Fruit fly (Drosophila melanogaster) whole organism, prepupa: ENCODE results near the gene CG11686.
A peak's percentile ranks its signal among the peaks of the same experiment; 100 is the strongest.

Source experiments
- Blimp-1 ChIP-seq: fragments of 200-800 bp; sonication (Bioruptor generic); optimal IDR thresholded peaks from 3 replicates; lab custom pipeline; 2017; ENCODE audit warnings: missing biosample characterization, missing genetic modification characterization, mild to moderate bottlenecking, moderate library complexity, missing genetic modification reagents
- CG10631 ChIP-seq: fragments of 200-800 bp; sonication (Bioruptor generic); optimal IDR thresholded peaks from 2 replicates; lab custom pipeline; 2016; ENCODE audit warnings: missing biosample characterization, missing genetic modification characterization
- CG10669 ChIP-seq: fragments of 200-800 bp; sonication (Bioruptor generic); optimal IDR thresholded peaks from 3 replicates; lab custom pipeline; 2018; ENCODE audit warnings: missing biosample characterization, mild to moderate bottlenecking, missing genetic modification characterization, moderate library complexity
- CG11902 ChIP-seq: fragments of 200-800 bp; sonication (Bioruptor generic); optimal IDR thresholded peaks from 3 replicates; lab custom pipeline; 2016; ENCODE audit warnings: missing biosample characterization, missing genetic modification characterization
- CG15336 ChIP-seq: fragments of 200-800 bp; sonication (Bioruptor generic); IDR thresholded peaks from 2 replicates; pipeline ENCODE4 v1.3.6; 2022; ENCODE audit warnings: missing biosample characterization, missing genetic modification characterization
- CG1621 ChIP-seq: fragments of 200-800 bp; sonication (Bioruptor generic); optimal IDR thresholded peaks from 3 replicates; lab custom pipeline; 2018; ENCODE audit warnings: missing biosample characterization, mild to moderate bottlenecking, missing genetic modification characterization
- CG32006 ChIP-seq: fragments of 200-800 bp; sonication (Bioruptor generic); optimal IDR thresholded peaks from 3 replicates; lab custom pipeline; 2017; ENCODE audit warnings: missing biosample characterization, mild to moderate bottlenecking, missing genetic modification characterization
- CG34406 ChIP-seq: fragments of 200-800 bp; sonication (Bioruptor generic); optimal IDR thresholded peaks from 3 replicates; lab custom pipeline; 2016; ENCODE audit warnings: missing biosample characterization, missing genetic modification characterization
- CG3919 ChIP-seq: fragments of 200-800 bp; sonication (Bioruptor generic); optimal IDR thresholded peaks from 3 replicates; lab custom pipeline; 2016; ENCODE audit warnings: missing biosample characterization, missing genetic modification characterization
- CG6163 ChIP-seq: fragments of 200-800 bp; sonication (Bioruptor generic); IDR thresholded peaks from 3 replicates; pipeline ENCODE4 v1.3.6; 2022; ENCODE audit warnings: missing biosample characterization, missing genetic modification characterization
- CG6854 ChIP-seq: fragments of 200-800 bp; sonication (Bioruptor generic); optimal IDR thresholded peaks from 2 replicates; lab custom pipeline; 2017; ENCODE audit warnings: missing biosample characterization, mild to moderate bottlenecking, missing genetic modification characterization
- CG7368 ChIP-seq: fragments of 200-800 bp; sonication (Bioruptor generic); optimal IDR thresholded peaks from 3 replicates; lab custom pipeline; 2016; ENCODE audit warnings: missing biosample characterization, missing genetic modification characterization
- CG8319 ChIP-seq: fragments of 200-800 bp; sonication (Bioruptor generic); optimal IDR thresholded peaks from 3 replicates; lab custom pipeline; 2016; ENCODE audit warnings: missing biosample characterization, missing genetic modification characterization
- CG9139 ChIP-seq: fragments of 200-800 bp; sonication (Bioruptor generic); optimal IDR thresholded peaks from 3 replicates; lab custom pipeline; 2017; ENCODE audit warnings: missing biosample characterization, mild to moderate bottlenecking, missing genetic modification characterization
- Eip75B ChIP-seq: fragments of 200-800 bp; sonication (Bioruptor generic); optimal IDR thresholded peaks from 3 replicates; lab custom pipeline; 2016; ENCODE audit warnings: missing biosample characterization, missing genetic modification characterization
- Eip78C ChIP-seq: fragments of 200-800 bp; sonication (Bioruptor generic); peaks from one replicate; lab custom pipeline; 2016; ENCODE audit warnings: missing biosample characterization, missing genetic modification characterization
- Eip93F ChIP-seq: fragments of 200-800 bp; sonication (Bioruptor generic); optimal IDR thresholded peaks from 2 replicates; lab custom pipeline; 2016; ENCODE audit warnings: missing biosample characterization, mild to moderate bottlenecking, missing genetic modification characterization
- Ets21C ChIP-seq: fragments of 200-800 bp; sonication (Bioruptor generic); optimal IDR thresholded peaks from 3 replicates; lab custom pipeline; 2016; ENCODE audit warnings: missing biosample characterization, missing genetic modification characterization
- Ets96B ChIP-seq: fragments of 200-800 bp; optimal IDR thresholded peaks from 2 replicates; lab custom pipeline; 2019; ENCODE audit warnings: missing biosample characterization, mild to moderate bottlenecking, missing genetic modification characterization, moderate library complexity
- Gug ChIP-seq: fragments of 200-800 bp; sonication (Bioruptor generic); IDR thresholded peaks from 2 replicates; pipeline ENCODE4 v1.3.6; 2022; ENCODE audit warnings: missing biosample characterization, missing genetic modification characterization
- Hr39 ChIP-seq: fragments of 200-800 bp; sonication (Bioruptor generic); optimal IDR thresholded peaks from 2 replicates; lab custom pipeline; 2016; ENCODE audit warnings: missing biosample characterization, missing genetic modification characterization
- Hr4 ChIP-seq: fragments of 200-800 bp; sonication (Bioruptor generic); optimal IDR thresholded peaks from 3 replicates; lab custom pipeline; 2016; ENCODE audit warnings: missing biosample characterization, missing genetic modification characterization
- Lpt ChIP-seq: fragments of 200-800 bp; sonication (Bioruptor generic); optimal IDR thresholded peaks from 3 replicates; lab custom pipeline; 2016; ENCODE audit warnings: missing biosample characterization, missing genetic modification characterization
- Met ChIP-seq: fragments of 200-800 bp; sonication (Bioruptor generic); optimal IDR thresholded peaks from 3 replicates; lab custom pipeline; 2016; ENCODE audit warnings: missing biosample characterization, missing genetic modification characterization
- Smox ChIP-seq: fragments of 200-800 bp; sonication (Bioruptor generic); optimal IDR thresholded peaks from 3 replicates; lab custom pipeline; 2016; ENCODE audit warnings: missing biosample characterization, missing genetic modification characterization
- Sox102F ChIP-seq: fragments of 200-800 bp; sonication (Bioruptor generic); optimal IDR thresholded peaks from 2 replicates; lab custom pipeline; 2016; ENCODE audit warnings: missing biosample characterization, mild to moderate bottlenecking, missing genetic modification characterization
- Sox14 ChIP-seq: fragments of 200-800 bp; sonication (Bioruptor generic); optimal IDR thresholded peaks from 3 replicates; lab custom pipeline; 2016; ENCODE audit warnings: missing biosample characterization, missing genetic modification characterization
- Sox15 ChIP-seq: fragments of 200-800 bp; sonication (Bioruptor generic); optimal IDR thresholded peaks from 3 replicates; lab custom pipeline; 2016; ENCODE audit warnings: missing biosample characterization, missing genetic modification characterization
- acj6 ChIP-seq: fragments of 200-800 bp; sonication (Bioruptor generic); optimal IDR thresholded peaks from 3 replicates; lab custom pipeline; 2016; ENCODE audit warnings: missing biosample characterization, missing genetic modification characterization
- cyc ChIP-seq: fragments of 200-800 bp; sonication (Bioruptor generic); optimal IDR thresholded peaks from 3 replicates; lab custom pipeline; 2016; ENCODE audit warnings: missing biosample characterization, missing genetic modification characterization
- eg ChIP-seq: fragments of 200-800 bp; sonication (Bioruptor generic); IDR thresholded peaks from 3 replicates; pipeline ENCODE4 v1.3.6; 2022; ENCODE audit warnings: missing biosample characterization, missing genetic modification characterization
- esn ChIP-seq: fragments of 200-800 bp; sonication (Bioruptor generic); optimal IDR thresholded peaks from 2 replicates; lab custom pipeline; 2016; ENCODE audit warnings: missing biosample characterization, mild to moderate bottlenecking, missing genetic modification characterization, moderate library complexity
- fd59A ChIP-seq: fragments of 200-800 bp; sonication (Bioruptor generic); optimal IDR thresholded peaks from 2 replicates; lab custom pipeline; 2017; ENCODE audit warnings: missing biosample characterization, mild to moderate bottlenecking, missing genetic modification characterization, missing genetic modification reagents
- fkh ChIP-seq: fragments of 200-800 bp; sonication (Bioruptor generic); optimal IDR thresholded peaks from 3 replicates; lab custom pipeline; 2017; ENCODE audit warnings: missing biosample characterization, mild to moderate bottlenecking, missing genetic modification characterization, moderate library complexity
- lz ChIP-seq: fragments of 200-800 bp; sonication (Bioruptor generic); optimal IDR thresholded peaks from 3 replicates; lab custom pipeline; 2016; ENCODE audit warnings: missing biosample characterization, missing genetic modification characterization
- net ChIP-seq: fragments of 200-800 bp; sonication (Bioruptor generic); optimal IDR thresholded peaks from 3 replicates; lab custom pipeline; 2016; ENCODE audit warnings: missing biosample characterization, missing genetic modification characterization
- pdm3 ChIP-seq: fragments of 200-800 bp; sonication (Bioruptor generic); optimal IDR thresholded peaks from 3 replicates; lab custom pipeline; 2016; ENCODE audit warnings: missing biosample characterization, missing genetic modification characterization
- salr ChIP-seq, 2 experiments: fragments of 200-800 bp; sonication (Bioruptor generic); optimal IDR thresholded peaks; 3 replicates each; lab custom pipeline; 2016 to 2018; ENCODE audit warnings: missing biosample characterization in 2 of 2, missing genetic modification characterization in 2 of 2, mild to moderate bottlenecking in 1 of 2
- spab ChIP-seq: fragments of 200-800 bp; sonication (Bioruptor generic); optimal IDR thresholded peaks from 2 replicates; lab custom pipeline; 2017; ENCODE audit warnings: missing biosample characterization, mild to moderate bottlenecking, missing genetic modification characterization, missing genetic modification reagents
- ss ChIP-seq, 2 experiments: fragments of 200-800 bp; sonication (Bioruptor generic); optimal IDR thresholded peaks; 2 replicates in 1 of 2; 3 replicates in 1 of 2; lab custom pipeline; 2017 to 2018; ENCODE audit warnings: mild to moderate bottlenecking in 2 of 2, missing biosample characterization in 2 of 2, missing genetic modification characterization in 2 of 2, moderate library complexity in 1 of 2
- svp ChIP-seq: fragments of 200-800 bp; sonication (Bioruptor generic); peaks from one replicate; lab custom pipeline; 2016; ENCODE audit warnings: missing biosample characterization, missing genetic modification characterization

The CG11686 gene

DNA sequence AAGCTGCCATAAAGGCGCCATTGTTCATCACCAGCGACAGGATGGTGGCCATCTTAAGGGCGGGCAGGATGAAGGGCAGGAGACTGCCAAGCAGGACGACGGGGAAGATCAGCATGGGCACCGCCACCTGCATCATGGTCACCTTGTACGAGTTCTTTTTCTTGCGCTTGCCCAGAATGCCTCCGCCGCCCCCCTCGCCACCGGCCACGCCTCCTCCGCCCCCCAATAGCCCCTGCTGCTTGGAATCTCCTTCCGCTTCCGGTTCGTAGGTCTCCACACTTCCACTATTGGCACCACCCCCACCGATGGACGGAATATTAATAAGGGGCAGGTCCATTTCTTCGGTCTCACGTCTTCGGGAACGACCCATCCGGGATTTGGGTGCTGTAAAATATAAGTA lies 25.0 kb downstream of the CG11686 start:
- TF ChIP-seq Hr4 (GFP tag; lab: Kevin White, UChicago) (no peak), svp (no peak), CG3919 (GFP tag; lab: Kevin White, UChicago) (no peak), fkh (no peak), Eip75B (no peak), acj6 (no peak), CG7368 (GFP tag; lab: Kevin White, UChicago) (no peak), esn (GFP tag; lab: Kevin White, UChicago) (no peak), Eip78C (GFP tag; lab: Kevin White, UChicago) (no peak), Eip93F (GFP tag; lab: Kevin White, UChicago) (no peak), cyc (GFP tag; lab: Kevin White, UChicago) (no peak), lz (GFP tag; lab: Kevin White, UChicago) (no peak), Sox14 (no peak), Sox15 (GFP tag; lab: Kevin White, UChicago) (no peak), spab (no peak), CG10669 (no peak), Hr39 (GFP tag; lab: Kevin White, UChicago) (no peak), Blimp-1 (GFP tag; lab: Kevin White, UChicago) (no peak), CG8319 (GFP tag; lab: Kevin White, UChicago) (no peak), Ets21C (no peak)

DNA sequence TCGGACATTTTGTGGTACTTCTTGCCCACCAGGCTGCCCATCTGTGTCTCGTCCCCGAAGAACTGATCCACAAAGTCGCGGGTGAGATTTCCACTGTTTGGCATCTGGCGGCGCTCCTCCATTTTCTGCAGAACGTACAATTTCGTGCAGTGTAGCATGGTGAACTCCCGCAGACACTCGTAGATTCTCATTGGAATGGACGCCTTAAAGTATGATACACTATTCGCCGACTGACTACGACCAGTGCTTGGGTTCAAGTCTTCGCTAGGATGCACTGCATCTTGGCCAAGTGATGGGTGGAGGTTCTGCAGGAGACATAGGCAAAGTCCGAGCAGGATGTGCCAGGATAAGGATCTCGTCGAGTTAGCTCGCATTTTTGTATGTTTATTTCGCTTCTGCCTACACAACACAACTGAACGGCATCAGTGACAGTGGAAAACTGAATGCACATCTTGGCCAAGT lies 26.0 kb downstream of the CG11686 start, which contains the start of gene CG15888:
Gene CG15888, minus strand, starts transcription at position 412 of the 462 bp plus-strand sequence.
- TF ChIP-seq fkh (no peak), Smox (GFP tag; lab: Kevin White, UChicago) (no peak), Sox15 (GFP tag; lab: Kevin White, UChicago) (no peak), svp (no peak), CG11902 (GFP tag; lab: Kevin White, UChicago) (no peak), Ets96B (tag; lab: Kevin White, UChicago) (no peak), eg (no peak), CG8319 (GFP tag; lab: Kevin White, UChicago) (no peak), Gug (no peak), CG32006 (no peak), CG6854 (GFP tag; lab: Kevin White, UChicago) (no peak), net (GFP tag; lab: Kevin White, UChicago) (no peak), CG1621 (tag; lab: Kevin White, UChicago) (no peak), pdm3 (GFP tag; lab: Kevin White, UChicago) (no peak), CG10669 (no peak), CG15336 (GFP tag; lab: Robert Waterston, UW) (no peak), Eip78C (GFP tag; lab: Kevin White, UChicago) (no peak), salr (GFP tag; optimal IDR thresholded peaks at IDR 0.05; lab: Kevin White, UChicago) (no peak)

DNA sequence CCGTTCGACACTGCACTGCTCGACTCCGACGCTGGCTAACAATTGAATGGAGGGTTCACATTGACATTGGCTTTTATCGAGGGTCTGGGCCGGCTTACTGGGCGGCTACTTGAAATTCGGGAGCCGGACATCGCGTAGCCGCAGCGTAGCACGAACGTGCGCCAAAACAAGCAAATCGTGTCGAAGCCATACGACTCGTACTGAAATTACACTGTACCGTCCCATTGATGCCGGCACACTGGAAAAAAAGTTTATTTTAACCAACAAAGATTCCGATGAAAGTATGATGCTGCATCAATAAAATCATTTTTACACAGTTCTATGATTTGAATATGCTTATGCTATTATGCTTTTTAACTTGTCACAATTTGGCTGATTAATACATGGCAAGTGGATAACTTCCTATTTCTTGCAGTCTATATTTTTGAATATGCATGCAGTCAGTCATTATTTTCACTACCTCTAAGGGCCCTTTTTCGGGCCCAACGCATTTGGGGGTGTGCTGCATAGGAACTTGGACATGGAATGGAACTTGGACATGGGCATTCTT lies 28.7 kb downstream of the CG11686 start, which contains the start of gene apn:
Gene apn, minus strand, starts transcription at position 51 of the 550 bp plus-strand sequence.
- TF ChIP-seq CG32006 (peak; percentile 40), Ets21C (no peak), CG15336 (GFP tag; lab: Robert Waterston, UW) (peak; percentile 33; the same call in 1 of the 2 replicates), eg (peak; percentile 60; the same call in 2 of the 3 replicates), Gug (no peak)

DNA sequence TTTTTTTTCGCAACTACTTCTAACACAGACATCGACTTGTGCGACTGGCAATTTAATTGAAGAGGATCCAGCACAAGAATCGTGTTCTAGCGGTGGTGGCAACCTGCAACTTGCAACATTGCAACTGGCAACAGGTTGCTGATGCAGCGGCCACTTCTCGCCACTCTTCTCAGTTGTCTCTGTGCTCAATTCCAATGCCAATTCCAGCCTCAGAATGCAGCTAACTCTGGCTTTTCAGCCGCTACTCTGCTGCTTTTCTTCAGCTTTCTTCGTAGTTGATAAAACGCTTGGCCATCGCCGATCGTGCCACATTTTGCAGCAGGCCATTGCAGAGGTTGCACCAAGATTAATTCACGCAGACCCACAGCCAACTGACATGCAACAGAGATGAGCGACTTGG lies 30.2 kb downstream of the CG11686 start, which contains the start of gene Osi22:
Gene Osi22, plus strand, starts transcription at position 301 of the 400 bp plus-strand sequence.
- TF ChIP-seq Gug: no peak
- no peak for TF ChIP-seq Lpt (GFP tag; lab: Kevin White, UChicago)
- no peak for TF ChIP-seq CG1621 (tag; lab: Kevin White, UChicago)
- no peak for TF ChIP-seq CG6163
- no peak for TF ChIP-seq fd59A
- no peak for TF ChIP-seq Hr4 (GFP tag; lab: Kevin White, UChicago)
- TF ChIP-seq esn (GFP tag; lab: Kevin White, UChicago): no peak
- no peak for TF ChIP-seq ss (GFP tag; optimal IDR thresholded peaks at IDR 0.05; lab: Kevin White, UChicago)
- no peak for TF ChIP-seq CG10631 (GFP tag; lab: Kevin White, UChicago)
- no peak for TF ChIP-seq Hr39 (GFP tag; lab: Kevin White, UChicago)
- TF ChIP-seq CG6854 (GFP tag; lab: Kevin White, UChicago): no peak
- TF ChIP-seq Sox102F (GFP tag; lab: Kevin White, UChicago): no peak
- no peak for TF ChIP-seq Met
- no peak for TF ChIP-seq CG34406
- TF ChIP-seq eg: no peak
- TF ChIP-seq Sox15 (GFP tag; lab: Kevin White, UChicago): no peak
- TF ChIP-seq fkh: no peak
- TF ChIP-seq CG9139: no peak
